Fruit fly (Drosophila melanogaster) whole organism, larva: Measurements from ENCODE around the gene CG31111.

Experiments
- noc ChIP-seq: fragments of 200-800 bp; sonication (Bioruptor generic); optimal IDR thresholded peaks from 3 replicates; lab custom pipeline; 2019; ENCODE audit warnings: missing biosample characterization, mild to moderate bottlenecking, missing genetic modification characterization, moderate library complexity

Gene CG31111

dm6 chr3R:25024895-25025557 is 31.0 kb downstream of the CG31111 start, which contains the start of the genes EMC6 and Hr96:
EMC6 (minus strand) TSS chr3R:25025017.
Hr96 (plus strand) TSS chr3R:25025235.
- peak; percentile 91 for TF ChIP-seq noc (tag; lab: Kevin White, UChicago)

- no peak for TF ChIP-seq noc (tag; lab: Kevin White, UChicago)
These were observed 32.9 kb downstream of the CG31111 start, which contains the start of gene beta4GalT7 for dm6 chr3R:25023056-25023455. beta4GalT7 (plus strand) TSS chr3R:25023256.

- TF ChIP-seq noc (tag; lab: Kevin White, UChicago) = no peak
These were observed 44.0 kb downstream of the CG31111 start for dm6 chr3R:25012016-25012415.

dm6 chr3R:25009745-25010446 is 46.1 kb downstream of the CG31111 start:
- no peak for TF ChIP-seq noc (tag; lab: Kevin White, UChicago)

- no peak for TF ChIP-seq noc (tag; lab: Kevin White, UChicago)
These were observed 50.2 kb downstream of the CG31111 start for dm6 chr3R:25005748-25006147.
